Worm (Caenorhabditis elegans) whole organism, L4 larva: ENCODE measurements around the gene str-146.

Experiments used
- F26F4.8 ChIP-seq: fragments of 200-800 bp; sonication (Bioruptor generic); conservative IDR thresholded peaks from 2 replicates; pipeline ENCODE4 v1.3.6; 2022; ENCODE audit warnings: missing genetic modification characterization, missing compliant biosample characterization
- F49E8.2 ChIP-seq: sonication (generic microtip); optimal IDR thresholded peaks from 2 replicates; lab custom pipeline; 2016; ENCODE audit warnings: missing compliant biosample characterization, mild to moderate bottlenecking, missing genetic modification characterization, borderline replicate concordance
- R02D3.7 ChIP-seq: fragments of 150-350 bp; sonication (generic microtip); optimal IDR thresholded peaks from 3 replicates; lab custom pipeline; 2014; ENCODE audit warnings: missing biosample characterization, missing genetic modification characterization
- T26A8.4 ChIP-seq: fragments of 200-800 bp; sonication (Bioruptor generic); IDR thresholded peaks from 2 replicates; pipeline ENCODE4 v1.3.6; 2022; ENCODE audit warnings: missing genetic modification characterization, missing compliant biosample characterization
- Y105C5A.15 ChIP-seq: fragments of 200-800 bp; sonication (Bioruptor generic); IDR thresholded peaks from 2 replicates; pipeline ENCODE4 v1.3.6; 2022; ENCODE audit warnings: missing genetic modification characterization, missing compliant biosample characterization
- aha-1 ChIP-seq: fragments of 150-350 bp; peaks from one replicate; lab custom pipeline; 2014; ENCODE audit warnings: missing biosample characterization, missing genetic modification characterization
- ceh-32 ChIP-seq: sonication (generic microtip); optimal IDR thresholded peaks from 2 replicates; lab custom pipeline; 2016; ENCODE audit warnings: mild to moderate bottlenecking, missing genetic modification characterization, missing compliant biosample characterization; ENCODE audit not compliant: poor library complexity
- ceh-62 ChIP-seq: sonication (generic microtip); optimal IDR thresholded peaks from 2 replicates; lab custom pipeline; 2017; ENCODE audit warnings: missing biosample characterization, missing genetic modification characterization
- ceh-82 ChIP-seq: sonication (generic microtip); optimal IDR thresholded peaks from 2 replicates; lab custom pipeline; 2017; ENCODE audit warnings: missing biosample characterization, missing genetic modification characterization
- ces-1 ChIP-seq: fragments of 150-350 bp; sonication (generic microtip); optimal IDR thresholded peaks from 4 replicates; lab custom pipeline; 2014; ENCODE audit warnings: missing biosample characterization, missing genetic modification reagents, missing genetic modification characterization
- daf-12 ChIP-seq: fragments of 150-350 bp; optimal IDR thresholded peaks from 2 replicates; lab custom pipeline; 2014; ENCODE audit warnings: missing biosample characterization, missing genetic modification reagents, missing genetic modification characterization
- daf-8 ChIP-seq: fragments of 200-800 bp; sonication (Bioruptor generic); IDR thresholded peaks from 2 replicates; pipeline ENCODE4 v1.3.6; 2022; ENCODE audit warnings: missing genetic modification characterization, missing compliant biosample characterization
- dmd-9 ChIP-seq: fragments of 200-800 bp; sonication (Bioruptor generic); IDR thresholded peaks from 2 replicates; pipeline ENCODE4 v1.3.6; 2022; ENCODE audit warnings: missing genetic modification reagents, missing genetic modification characterization, missing compliant biosample characterization
- egl-27 ChIP-seq: sonication (generic microtip); optimal IDR thresholded peaks from 3 replicates; lab custom pipeline; 2017; ENCODE audit warnings: missing biosample characterization, missing genetic modification reagents, missing genetic modification characterization
- fkh-10 ChIP-seq: fragments of 150-350 bp; optimal IDR thresholded peaks from 2 replicates; lab custom pipeline; 2014; ENCODE audit warnings: missing biosample characterization, missing genetic modification reagents, missing genetic modification characterization
- hlh-11 ChIP-seq: fragments of 200-800 bp; sonication (Bioruptor generic); optimal IDR thresholded peaks from 2 replicates; lab custom pipeline; 2018; ENCODE audit warnings: mild to moderate bottlenecking, missing genetic modification characterization, missing compliant biosample characterization
- lim-7 ChIP-seq: fragments of 200-800 bp; sonication (Bioruptor generic); IDR thresholded peaks from 2 replicates; pipeline ENCODE4 v1.3.6; 2022; ENCODE audit warnings: missing genetic modification characterization, missing compliant biosample characterization
- lin-15B ChIP-seq: fragments of 150-350 bp; sonication (generic microtip); optimal IDR thresholded peaks from 3 replicates; lab custom pipeline; 2014; ENCODE audit warnings: missing biosample characterization, missing genetic modification characterization
- mes-2 ChIP-seq: sonication (generic microtip); optimal IDR thresholded peaks from 2 replicates; lab custom pipeline; 2016; ENCODE audit warnings: missing genotype, mild to moderate bottlenecking, missing genetic modification characterization, missing compliant biosample characterization; ENCODE audit not compliant: poor library complexity, severe bottlenecking
- mxl-3 ChIP-seq: fragments of 200-800 bp; sonication (Bioruptor generic); optimal IDR thresholded peaks from 2 replicates; lab custom pipeline; 2018; ENCODE audit warnings: mild to moderate bottlenecking, missing genetic modification characterization, missing compliant biosample characterization
- nhr-102 ChIP-seq: sonication (generic microtip); optimal IDR thresholded peaks from 2 replicates; lab custom pipeline; 2016; ENCODE audit warnings: mild to moderate bottlenecking, missing genetic modification characterization, moderate library complexity, missing compliant biosample characterization
- nhr-111 ChIP-seq: fragments of 200-800 bp; sonication (Bioruptor generic); optimal IDR thresholded peaks from 2 replicates; lab custom pipeline; 2018; ENCODE audit warnings: mild to moderate bottlenecking, missing genetic modification characterization, missing compliant biosample characterization
- nhr-28 ChIP-seq: fragments of 150-350 bp; optimal IDR thresholded peaks from 2 replicates; lab custom pipeline; 2014; ENCODE audit warnings: missing biosample characterization, missing genetic modification characterization
- nhr-41 ChIP-seq: fragments of 200-800 bp; sonication (Bioruptor generic); IDR thresholded peaks from 2 replicates; pipeline ENCODE4 v1.3.6; 2022; ENCODE audit warnings: missing genetic modification reagents, missing genetic modification characterization, missing compliant biosample characterization
- nhr-48 ChIP-seq: sonication (generic microtip); optimal IDR thresholded peaks from 2 replicates; lab custom pipeline; 2016; ENCODE audit warnings: mild to moderate bottlenecking, missing genetic modification characterization, missing compliant biosample characterization
- nhr-77 ChIP-seq: fragments of 150-350 bp; optimal IDR thresholded peaks from 2 replicates; lab custom pipeline; 2014; ENCODE audit warnings: missing biosample characterization, missing genetic modification characterization
- pha-4 ChIP-seq, 2 experiments: fragments of 150-350 bp in 1 of 2; fragments of 200-800 bp in 1 of 2; sonication (Bioruptor generic) in 1 of 2; IDR thresholded peaks in 1 of 2; optimal IDR thresholded peaks in 1 of 2; 2 replicates each; pipeline versions ENCODE4 v1.3.6 to Lab custom; 2014 to 2022; ENCODE audit warnings: missing genetic modification characterization in 2 of 2, missing genetic modification reagents in 2 of 2, missing biosample characterization in 1 of 2, missing compliant biosample characterization in 1 of 2
- php-3 ChIP-seq: fragments of 200-800 bp; sonication (Bioruptor generic); IDR thresholded peaks from 2 replicates; pipeline ENCODE4 v1.3.6; 2022; ENCODE audit warnings: missing genetic modification reagents, missing genetic modification characterization, missing compliant biosample characterization
- pqm-1 ChIP-seq: sonication (generic microtip); optimal IDR thresholded peaks from 2 replicates; lab custom pipeline; 2017; ENCODE audit warnings: missing biosample characterization, missing genetic modification characterization
- set-16 ChIP-seq: fragments of 200-800 bp; sonication (Bioruptor generic); IDR thresholded peaks from 2 replicates; pipeline ENCODE4 v1.3.6; 2022; ENCODE audit warnings: missing genetic modification reagents, missing genetic modification characterization, missing compliant biosample characterization
- spr-1 ChIP-seq: sonication (generic microtip); optimal IDR thresholded peaks from 2 replicates; lab custom pipeline; 2016; ENCODE audit warnings: mild to moderate bottlenecking, missing genetic modification characterization, missing compliant biosample characterization
- tra-1 ChIP-seq: fragments of 200-800 bp; sonication (Bioruptor generic); IDR thresholded peaks from 2 replicates; pipeline ENCODE4 v1.3.6; 2022; ENCODE audit warnings: missing genetic modification reagents, missing genetic modification characterization, missing compliant biosample characterization
- vab-7 ChIP-seq: fragments of 200-800 bp; sonication (Bioruptor generic); IDR thresholded peaks from 2 replicates; pipeline ENCODE4 v1.3.6; 2022; ENCODE audit warnings: missing genetic modification reagents, missing genetic modification characterization, missing compliant biosample characterization
- zfp-2 ChIP-seq: sonication (generic microtip); optimal IDR thresholded peaks from 2 replicates; lab custom pipeline; 2016; ENCODE audit warnings: mild to moderate bottlenecking, missing genetic modification characterization, missing compliant biosample characterization
- ztf-7 ChIP-seq: fragments of 150-350 bp; optimal IDR thresholded peaks from 2 replicates; lab custom pipeline; 2014; ENCODE audit warnings: missing biosample characterization, missing genetic modification characterization

The str-146 gene

ce11 chrV:8050811-8051210 lies 44.5 kb downstream of the str-146 start, which contains the start of gene col-43:
TSS of gene col-43 (minus strand) at chrV:8050911.
- TF ChIP-seq pqm-1 (no peak), ztf-7 (tag; lab: Kevin White, UChicago) (no peak), daf-8 (no peak), mxl-3 (no peak), F26F4.8 (GFP tag; lab: Robert Waterston, UW) (no peak), php-3 (GFP tag; lab: Robert Waterston, UW) (no peak), lim-7 (no peak), aha-1 (tag; lab: Kevin White, UChicago) (no peak), hlh-11 (no peak), nhr-77 (tag; lab: Kevin White, UChicago) (no peak), dmd-9 (GFP tag; lab: Robert Waterston, UW) (no peak), nhr-102 (tag; lab: Kevin White, UChicago) (no peak), ceh-82 (no peak), tra-1 (GFP tag; lab: Robert Waterston, UW) (no peak)

DNA sequence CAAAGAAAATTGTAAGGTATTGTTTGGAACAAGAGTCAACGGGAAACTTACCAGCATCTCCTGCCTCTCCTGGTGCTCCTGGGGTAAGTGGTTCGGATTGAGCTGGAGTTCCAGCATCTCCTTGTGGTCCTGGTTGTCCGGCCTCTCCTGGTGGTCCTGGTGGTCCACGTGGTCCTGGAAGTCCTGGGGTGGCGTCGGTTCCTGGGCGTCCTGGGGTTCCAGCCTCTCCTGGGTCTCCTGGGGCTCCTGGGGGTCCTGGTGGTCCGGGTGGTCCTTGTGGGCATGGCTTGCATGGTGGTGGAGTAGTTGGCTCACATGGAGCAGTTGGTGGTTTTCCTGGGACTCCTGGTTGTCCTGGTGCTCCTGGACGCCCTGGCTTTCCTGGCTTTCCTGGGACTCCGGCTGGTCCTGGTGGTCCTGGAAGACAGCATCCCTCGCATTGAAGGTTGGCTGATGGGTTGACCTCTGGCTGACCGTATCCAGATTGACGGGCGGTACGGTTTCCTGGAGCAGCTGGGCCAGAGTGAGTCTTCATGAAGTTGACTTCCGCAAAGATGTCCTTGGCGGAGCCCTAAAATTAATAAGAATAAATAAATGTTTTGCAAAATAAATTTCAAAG lies 45.1 kb downstream of the str-146 start:
- TF ChIP-seq nhr-48 (no peak), ces-1 (GFP tag; lab: Kevin White, UChicago) (no peak), aha-1 (tag; lab: Kevin White, UChicago) (peak; percentile 30), set-16 (peak; percentile 96)

ce11 chrV:8046706-8047105 lies 48.6 kb downstream of the str-146 start, which contains the start of gene ZC513.3:
TSS of gene ZC513.3 (plus strand) at chrV:8047006.
- TF ChIP-seq set-16 (no peak), ceh-62 (no peak), fkh-10 (no peak), ceh-32 (tag; lab: Kevin White, UChicago) (no peak), zfp-2 (tag; lab: Kevin White, UChicago) (no peak), vab-7 (GFP tag; lab: Robert Waterston, UW) (no peak), ceh-82 (no peak), nhr-48 (no peak), F49E8.2 (tag; lab: Kevin White, UChicago) (no peak), spr-1 (tag; lab: Kevin White, UChicago) (no peak), T26A8.4 (GFP tag; lab: Robert Waterston, UW) (no peak)

DNA sequence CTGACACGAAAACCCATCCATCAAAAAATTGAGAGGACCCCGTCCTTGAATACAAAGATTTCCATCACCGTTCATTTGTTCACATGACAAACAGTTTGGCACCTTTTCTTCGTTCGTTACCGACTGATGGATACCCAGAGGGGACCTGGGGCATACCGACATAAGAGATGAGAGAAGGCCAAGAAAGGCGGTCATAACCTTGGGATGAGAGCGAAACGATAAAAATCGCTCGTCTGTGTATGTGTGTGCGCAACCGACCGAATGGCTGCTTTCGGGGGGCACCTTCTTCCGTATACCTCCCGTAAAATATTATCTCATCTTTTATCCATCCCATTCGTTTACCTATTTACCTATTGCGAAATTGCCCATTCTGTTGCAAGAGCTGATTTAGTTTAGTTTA lies 50.3 kb downstream of the str-146 start:
- TF ChIP-seq mes-2 (tag; lab: Kevin White, UChicago) (peak; percentile 3), nhr-111 (GFP tag; lab: Kevin White, UChicago) (no peak), R02D3.7 (no peak), egl-27 (tag; lab: Kevin White, UChicago) (no peak), nhr-28 (tag; lab: Kevin White, UChicago) (peak; percentile 16), pha-4 (GFP tag; IDR thresholded peaks at IDR 0.05; lab: Robert Waterston, UW) (no peak), pha-4 (tag; optimal IDR thresholded peaks at IDR 0.05; lab: Kevin White, UChicago) (no peak), nhr-41 (GFP tag; lab: Robert Waterston, UW) (no peak), daf-12 (tag; lab: Kevin White, UChicago) (no peak), Y105C5A.15 (GFP tag; lab: Robert Waterston, UW) (no peak), hlh-11 (peak; percentile 5), lin-15B (no peak)
